Fruit fly (Drosophila melanogaster) whole organism, wandering third instar larva: ENCODE data around the gene CG32694.

Experiments used
- Hnf4 ChIP-seq: fragments of 200-800 bp; sonication (Bioruptor generic); optimal IDR thresholded peaks from 2 replicates; lab custom pipeline; 2016; ENCODE audit warnings: missing biosample characterization, mild to moderate bottlenecking, missing genetic modification characterization
- Jra ChIP-seq: sonication (Bioruptor generic); optimal IDR thresholded peaks from 2 replicates; lab custom pipeline; 2016; ENCODE audit warnings: missing biosample characterization, missing genetic modification characterization
- Rel ChIP-seq, 2 experiments: fragments of 200-800 bp; sonication (Bioruptor generic) in 1 of 2; optimal IDR thresholded peaks; 2 replicates in 1 of 2; 3 replicates in 1 of 2; lab custom pipeline; 2016 to 2019; ENCODE audit warnings: mild to moderate bottlenecking in 2 of 2, missing biosample characterization in 2 of 2, missing genetic modification characterization in 2 of 2, moderate library complexity in 1 of 2
- usp ChIP-seq: fragments of >200 bp; optimal IDR thresholded peaks from 2 replicates; lab custom pipeline; 2017; ENCODE audit warnings: missing biosample characterization, missing genetic modification characterization

DNA sequence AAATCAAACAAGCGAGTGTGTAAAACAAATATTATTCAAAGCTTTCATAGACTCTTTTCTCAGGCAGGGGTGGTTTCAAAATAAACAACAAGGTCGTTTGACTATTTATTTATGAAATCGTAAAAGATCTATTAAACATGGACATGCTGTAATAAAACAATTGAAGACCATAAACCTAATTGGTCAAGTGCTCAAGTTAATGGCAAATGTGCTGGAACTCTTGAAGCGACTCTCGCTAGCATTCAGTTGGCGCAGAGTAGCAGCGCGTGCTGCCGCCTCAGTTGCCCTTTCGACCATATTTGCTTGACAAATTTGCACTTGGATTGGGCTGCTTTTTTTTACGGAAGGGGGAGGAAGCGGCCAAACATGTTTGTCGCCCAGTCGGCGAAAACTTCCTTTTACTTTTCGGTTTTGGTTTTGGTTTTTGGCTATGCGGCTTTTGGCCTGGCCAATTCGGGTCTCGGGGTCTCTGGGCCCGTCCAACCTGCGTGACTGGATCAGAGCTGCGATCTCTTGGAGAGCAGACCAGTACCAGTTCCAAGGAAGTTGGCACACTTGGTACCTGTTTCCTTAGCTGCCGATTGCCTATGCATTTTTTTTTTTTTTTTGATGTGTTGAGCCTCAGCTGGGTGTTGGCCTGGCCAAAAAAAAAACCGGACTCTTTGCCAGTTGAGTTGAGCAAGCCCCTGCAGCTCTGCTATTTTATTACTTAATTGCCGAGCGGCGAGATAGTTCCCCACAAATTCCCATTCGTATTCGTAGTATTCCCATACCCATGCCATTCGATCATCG is 4.1 kb downstream of the CG32694 start:
- TF ChIP-seq Rel (GFP tag; optimal IDR thresholded peaks at IDR 0.05; lab: Kevin White, UChicago) (no peak), Rel (tag; optimal IDR thresholded peaks at IDR 0.05; lab: Kevin White, UChicago) (no peak), Hnf4 (GFP tag; lab: Kevin White, UChicago) (no peak), Jra (GFP tag; lab: Kevin White, UChicago) (no peak), usp (no peak)
